Worm (Caenorhabditis elegans) whole organism, L4/young adult: ENCODE measurements around the gene npr-7.

Experiments used
- dao-5 ChIP-seq: sonication (generic microtip); optimal IDR thresholded peaks from 2 replicates; lab custom pipeline; 2016; ENCODE audit warnings: missing genotype, missing genetic modification characterization, moderate library complexity, missing compliant biosample characterization
- him-1 ChIP-seq: sonication (generic microtip); optimal IDR thresholded peaks from 2 replicates; lab custom pipeline; 2016; ENCODE audit warnings: missing genotype, missing genetic modification reagents, missing genetic modification characterization, missing compliant biosample characterization

DNA sequence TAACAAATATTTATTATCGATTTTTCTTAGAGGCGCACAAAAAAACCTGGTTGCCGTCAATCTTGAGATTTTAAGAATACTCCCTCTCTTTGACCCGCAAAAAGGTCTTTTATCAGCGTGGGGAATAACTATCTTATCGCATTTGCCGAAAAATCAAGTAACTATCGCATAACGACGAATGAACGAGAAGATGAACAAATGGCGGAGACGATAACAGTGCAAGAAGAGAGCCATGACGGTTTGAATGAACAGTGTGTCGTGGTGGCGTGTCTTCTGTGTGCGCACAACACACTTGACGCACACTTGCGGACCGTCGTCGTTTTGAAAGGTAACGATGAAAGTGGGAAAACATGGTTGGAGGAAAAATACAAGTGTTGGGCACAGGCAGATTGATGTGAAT is 47.1 kb downstream of the npr-7 start:
- TF ChIP-seq him-1 (tag; lab: Kevin White, UChicago): no peak
- no peak for TF ChIP-seq dao-5
